Worm (Caenorhabditis elegans) whole organism, L1 larva: Measurements from ENCODE around the gene srh-212.
"Not testable (repeated sequence)": the region's sequence is repeated elsewhere in the genome, so short reads cannot be mapped to it uniquely, and the experiment has no call there.

Source experiments
- C16A3.4 ChIP-seq: fragments of 150-350 bp; optimal IDR thresholded peaks from 2 replicates; lab custom pipeline; 2014; ENCODE audit warnings: missing biosample characterization, missing genetic modification characterization
- C34B4.2 ChIP-seq: sonication (generic microtip); optimal IDR thresholded peaks from 2 replicates; lab custom pipeline; 2017; ENCODE audit warnings: mild to moderate bottlenecking, missing genetic modification characterization, missing compliant biosample characterization
- F16B12.6 ChIP-seq: fragments of 150-350 bp; optimal IDR thresholded peaks from 2 replicates; lab custom pipeline; 2014; ENCODE audit warnings: missing biosample characterization, missing genetic modification characterization
- aha-1 ChIP-seq: fragments of 150-350 bp; optimal IDR thresholded peaks from 2 replicates; lab custom pipeline; 2014; ENCODE audit warnings: missing biosample characterization, missing genetic modification characterization
- alr-1 ChIP-seq: fragments of 200-800 bp; sonication (Bioruptor generic); optimal IDR thresholded peaks from 2 replicates; lab custom pipeline; 2018; ENCODE audit warnings: borderline replicate concordance, mild to moderate bottlenecking, missing genetic modification characterization, missing compliant biosample characterization
- blmp-1 ChIP-seq: fragments of 150-350 bp; optimal IDR thresholded peaks from 2 replicates; lab custom pipeline; 2014; ENCODE audit warnings: missing biosample characterization, missing genetic modification characterization
- ceh-8 ChIP-seq: fragments of 200-800 bp; sonication (Bioruptor generic); optimal IDR thresholded peaks from 2 replicates; lab custom pipeline; 2018; ENCODE audit warnings: mild to moderate bottlenecking, missing genetic modification characterization, moderate library complexity, missing compliant biosample characterization
- ceh-82 ChIP-seq, 3 experiments: fragments of 150-350 bp in 1 of 3; sonication (generic microtip) in 2 of 3; optimal IDR thresholded peaks; 2 replicates each; lab custom pipeline; 2014 to 2017; ENCODE audit warnings: missing biosample characterization in 3 of 3, missing genetic modification characterization in 3 of 3
- dpl-1 ChIP-seq, 3 experiments: fragments of 150-350 bp in 2 of 3; sonication (generic microtip) in 1 of 3; optimal IDR thresholded peaks; 2 replicates each; lab custom pipeline; 2014 to 2017; ENCODE audit warnings: missing biosample characterization in 3 of 3, missing genetic modification characterization in 3 of 3, missing genetic modification reagents in 3 of 3
- efl-1 ChIP-seq, 4 experiments: fragments of 150-350 bp; optimal IDR thresholded peaks in 3 of 4; peaks in 1 of 4; 1 replicate in 1 of 4; 2 replicates in 3 of 4; lab custom pipeline; 2014; ENCODE audit warnings: missing biosample characterization in 2 of 4, missing genetic modification characterization in 2 of 4, missing genetic modification reagents in 2 of 4
- egl-13 ChIP-seq: sonication (generic microtip); optimal IDR thresholded peaks from 2 replicates; lab custom pipeline; 2016; ENCODE audit warnings: missing genotype, missing genetic modification reagents, missing genetic modification characterization, missing compliant biosample characterization
- elt-3 ChIP-seq, 6 experiments: fragments of 150-350 bp in 1 of 6; sonication (generic microtip); optimal IDR thresholded peaks; 2 replicates each; lab custom pipeline; 2017 to 2018; ENCODE audit warnings: missing biosample characterization in 6 of 6, missing genetic modification characterization in 6 of 6, inconsistent platforms in 1 of 6
- fkh-10 ChIP-seq: sonication (generic microtip); optimal IDR thresholded peaks from 2 replicates; lab custom pipeline; 2017; ENCODE audit warnings: missing biosample characterization, missing genetic modification reagents, missing genetic modification characterization
- fkh-4 ChIP-seq: sonication (generic microtip); optimal IDR thresholded peaks from 2 replicates; lab custom pipeline; 2016; ENCODE audit warnings: missing compliant biosample characterization, missing genetic modification characterization, borderline replicate concordance
- hpl-2 ChIP-seq: fragments of 150-350 bp; optimal IDR thresholded peaks from 2 replicates; lab custom pipeline; 2014; ENCODE audit warnings: missing biosample characterization, missing genetic modification reagents, missing genetic modification characterization
- jun-1 ChIP-seq: fragments of 150-350 bp; optimal IDR thresholded peaks from 2 replicates; lab custom pipeline; 2014; ENCODE audit warnings: missing biosample characterization, missing genetic modification reagents, missing genetic modification characterization
- lin-14 ChIP-seq: fragments of 200-800 bp; sonication (Bioruptor generic); optimal IDR thresholded peaks from 2 replicates; lab custom pipeline; 2018; ENCODE audit warnings: mild to moderate bottlenecking, missing genetic modification characterization, moderate library complexity, missing compliant biosample characterization
- lin-15B ChIP-seq: fragments of 150-350 bp; sonication (generic microtip); optimal IDR thresholded peaks from 3 replicates; lab custom pipeline; 2014; ENCODE audit warnings: missing biosample characterization, missing genetic modification characterization
- lir-3 ChIP-seq: sonication (generic microtip); optimal IDR thresholded peaks from 2 replicates; lab custom pipeline; 2016; ENCODE audit warnings: mild to moderate bottlenecking, missing genetic modification characterization, moderate library complexity, missing compliant biosample characterization; ENCODE audit not compliant: poor library complexity
- mef-2 ChIP-seq: fragments of 150-350 bp; optimal IDR thresholded peaks from 2 replicates; lab custom pipeline; 2014; ENCODE audit warnings: missing biosample characterization, missing genetic modification characterization
- mep-1 ChIP-seq: fragments of 150-350 bp; optimal IDR thresholded peaks from 2 replicates; lab custom pipeline; 2014; ENCODE audit warnings: missing biosample characterization, missing genetic modification characterization
- nhr-12 ChIP-seq: sonication (generic microtip); optimal IDR thresholded peaks from 2 replicates; lab custom pipeline; 2017; ENCODE audit warnings: missing biosample characterization, missing genetic modification characterization
- nhr-20 ChIP-seq: sonication (generic microtip); optimal IDR thresholded peaks from 2 replicates; lab custom pipeline; 2016; ENCODE audit warnings: mild to moderate bottlenecking, missing genetic modification characterization, missing compliant biosample characterization
- nhr-47 ChIP-seq: sonication (generic microtip); optimal IDR thresholded peaks from 2 replicates; lab custom pipeline; 2016; ENCODE audit warnings: mild to moderate bottlenecking, missing genetic modification characterization, moderate library complexity, missing compliant biosample characterization
- nhr-71 ChIP-seq: sonication (generic microtip); optimal IDR thresholded peaks from 2 replicates; lab custom pipeline; 2016; ENCODE audit warnings: mild to moderate bottlenecking, missing genetic modification characterization, moderate library complexity, missing compliant biosample characterization
- nhr-76 ChIP-seq: sonication (generic microtip); optimal IDR thresholded peaks from 2 replicates; lab custom pipeline; 2017; ENCODE audit warnings: missing biosample characterization, missing genetic modification characterization
- nhr-77 ChIP-seq: fragments of 150-350 bp; optimal IDR thresholded peaks from 2 replicates; lab custom pipeline; 2014; ENCODE audit warnings: missing biosample characterization, missing genetic modification characterization
- nhr-84 ChIP-seq: sonication (generic microtip); optimal IDR thresholded peaks from 2 replicates; lab custom pipeline; 2017; ENCODE audit warnings: missing biosample characterization, missing genetic modification characterization
- nhr-90 ChIP-seq: sonication (generic microtip); optimal IDR thresholded peaks from 2 replicates; lab custom pipeline; 2016; ENCODE audit warnings: mild to moderate bottlenecking, missing genetic modification characterization, missing compliant biosample characterization; ENCODE audit not compliant: poor library complexity
- pqm-1 ChIP-seq: sonication (generic microtip); optimal IDR thresholded peaks from 3 replicates; lab custom pipeline; 2017; ENCODE audit warnings: missing biosample characterization, missing genetic modification characterization
- snu-23 ChIP-seq: sonication (generic microtip); optimal IDR thresholded peaks from 2 replicates; lab custom pipeline; 2016; ENCODE audit warnings: missing genetic modification characterization, missing compliant biosample characterization
- sox-4 ChIP-seq: sonication (generic microtip); optimal IDR thresholded peaks from 2 replicates; lab custom pipeline; 2016; ENCODE audit warnings: missing genetic modification characterization, missing compliant biosample characterization
- tbx-2 ChIP-seq: sonication (generic microtip); optimal IDR thresholded peaks from 2 replicates; lab custom pipeline; 2016; ENCODE audit warnings: missing genetic modification characterization, missing compliant biosample characterization
- xbp-1 ChIP-seq: sonication (generic microtip); optimal IDR thresholded peaks from 2 replicates; lab custom pipeline; 2016; ENCODE audit warnings: missing genetic modification characterization, missing compliant biosample characterization
- zag-1 ChIP-seq: fragments of 150-350 bp; optimal IDR thresholded peaks from 2 replicates; lab custom pipeline; 2014; ENCODE audit warnings: missing biosample characterization, missing genetic modification characterization
- zip-4 ChIP-seq: fragments of 200-800 bp; sonication (Bioruptor generic); optimal IDR thresholded peaks from 2 replicates; lab custom pipeline; 2018; ENCODE audit warnings: mild to moderate bottlenecking, missing genetic modification characterization, moderate library complexity, missing compliant biosample characterization
- ztf-4 ChIP-seq: fragments of 150-350 bp; optimal IDR thresholded peaks from 2 replicates; lab custom pipeline; 2014; ENCODE audit warnings: missing biosample characterization, missing genetic modification characterization

The srh-212 gene

ce11 chrV:3570695-3571094, 26.3 kb downstream of the srh-212 start, which contains the start of gene F40C5.2:
Gene F40C5.2, plus strand, starts transcription at chrV:3570995.
- not testable (repeated sequence) for TF ChIP-seq zip-4; nhr-47 (tag; lab: Kevin White, UChicago); lin-14 (GFP tag; lab: Kevin White, UChicago)

ce11 chrV:3564335-3564734, 32.6 kb downstream of the srh-212 start, which contains the start of gene T24A6.17:
Gene T24A6.17, minus strand, starts transcription at chrV:3564435.
- not testable (repeated sequence) for TF ChIP-seq zip-4; nhr-20; nhr-84 (tag; lab: Kevin White, UChicago)
- TF ChIP-seq, all 84 proteins: peak for 0; not testable (repeated sequence) for 84

DNA sequence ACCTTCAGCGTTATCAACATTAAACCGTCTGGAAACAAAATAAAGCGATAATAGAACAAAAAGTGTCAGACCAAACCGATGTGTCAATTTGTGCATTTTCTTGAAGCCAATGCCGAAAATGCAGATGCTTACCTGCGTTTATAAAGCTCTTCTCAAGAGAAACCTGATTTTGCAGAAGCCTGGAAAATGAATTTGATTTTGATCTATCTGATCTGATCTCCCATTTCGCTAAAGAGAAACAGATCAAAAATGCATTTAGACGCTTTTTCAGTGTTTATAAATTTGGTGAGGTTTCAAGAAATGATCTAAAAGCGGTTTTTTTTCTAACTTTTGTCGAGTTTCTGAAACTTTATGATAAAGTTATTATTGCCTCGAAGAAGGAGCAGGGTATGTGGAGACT, 34.1 kb downstream of the srh-212 start, which contains the start of gene T24A6.16:
TSS of gene T24A6.16 (minus strand) at position 101 of the 400 bp plus-strand sequence.
- TF ChIP-seq tbx-2 (tag; lab: Kevin White, UChicago); lir-3 (tag; lab: Kevin White, UChicago); xbp-1: not testable (repeated sequence)

- not testable (repeated sequence) for TF ChIP-seq pqm-1; nhr-90 (tag; lab: Kevin White, UChicago); efl-1 (optimal IDR thresholded peaks at IDR 0.05; lab: Kevin White, UChicago); efl-1 (GFP tag; optimal IDR thresholded peaks at IDR 0.05 in 1 of 2; lab: Kevin White, UChicago)
Measured at ce11 chrV:3558744-3559143, 38.2 kb downstream of the srh-212 start, which contains the start of gene T24A6.1. Gene T24A6.1, plus strand, starts transcription at chrV:3559044.

ce11 chrV:3557422-3557821, 39.5 kb downstream of the srh-212 start, which contains the start of gene grl-31:
Gene grl-31, minus strand, starts transcription at chrV:3557778.
- TF ChIP-seq jun-1 (tag; lab: Kevin White, UChicago) (no peak), aha-1 (tag; lab: Kevin White, UChicago) (no peak), nhr-71 (tag; lab: Kevin White, UChicago) (no peak), sox-4 (tag; lab: Kevin White, UChicago) (no peak), tbx-2 (tag; lab: Kevin White, UChicago) (no peak), fkh-10 (GFP tag; lab: Kevin White, UChicago) (no peak), blmp-1 (tag; lab: Kevin White, UChicago) (no peak), C34B4.2 (tag; lab: Kevin White, UChicago) (no peak), pqm-1 (no peak), nhr-76 (no peak), mep-1 (no peak), egl-13 (no peak), dpl-1 (GFP tag; optimal IDR thresholded peaks at IDR 0.05; lab: Kevin White, UChicago) (no peak), ceh-8 (GFP tag; lab: Kevin White, UChicago) (no peak)

DNA sequence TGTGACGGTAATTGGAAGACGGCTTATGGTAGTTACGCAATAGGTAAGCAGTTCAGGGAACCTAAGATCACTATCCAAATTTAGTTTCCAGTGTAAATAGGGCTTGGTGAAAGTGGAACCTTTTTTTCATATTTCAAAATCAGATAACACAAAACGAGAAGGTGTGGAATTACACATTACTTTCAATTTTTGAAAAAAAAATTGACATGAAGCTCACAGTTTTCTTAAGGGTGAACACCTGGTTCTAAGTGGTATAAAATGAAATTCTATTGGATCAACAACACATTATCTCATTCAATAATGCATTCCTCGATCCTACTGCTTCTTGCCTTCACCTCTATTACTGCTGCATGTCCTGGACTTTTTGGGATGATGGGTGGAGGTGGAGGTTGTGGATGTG, 41.0 kb downstream of the srh-212 start, which contains the start of gene grl-30:
TSS of gene grl-30 (plus strand) at position 301 of the 400 bp plus-strand sequence.
- TF ChIP-seq nhr-12 (tag; lab: Kevin White, UChicago) = no peak
- TF ChIP-seq nhr-90 (tag; lab: Kevin White, UChicago) = no peak
- TF ChIP-seq nhr-77 (tag; lab: Kevin White, UChicago) = no peak
- no peak for TF ChIP-seq alr-1 (tag; lab: Kevin White, UChicago)
- TF ChIP-seq C16A3.4 (tag; lab: Kevin White, UChicago) = no peak
- no peak for TF ChIP-seq egl-13
- no peak for TF ChIP-seq hpl-2 (GFP tag; lab: Kevin White, UChicago)
- no peak for TF ChIP-seq ztf-4 (tag; lab: Kevin White, UChicago)
- TF ChIP-seq lin-15B (tag; lab: Kevin White, UChicago) = no peak
- no peak for TF ChIP-seq mef-2 (tag; lab: Kevin White, UChicago)
- no peak for TF ChIP-seq aha-1 (tag; lab: Kevin White, UChicago)
- TF ChIP-seq elt-3 (tag; optimal IDR thresholded peaks at IDR 0.05; lab: Kevin White, UChicago) = no peak
- no peak for TF ChIP-seq snu-23 (GFP tag; lab: Kevin White, UChicago)
- no peak for TF ChIP-seq ceh-82 (tag; optimal IDR thresholded peaks at IDR 0.05; lab: Kevin White, UChicago)
- TF ChIP-seq fkh-4 = no peak
- TF ChIP-seq sox-4 (tag; lab: Kevin White, UChicago) = no peak
- TF ChIP-seq F16B12.6 = no peak
- no peak for TF ChIP-seq nhr-71 (tag; lab: Kevin White, UChicago)
- TF ChIP-seq zag-1 (tag; lab: Kevin White, UChicago) = no peak
